Worm (Caenorhabditis elegans) whole organism, L2 larva: ENCODE results near the gene htp-1.
"Not testable (repeated sequence)": the region's sequence is repeated elsewhere in the genome, so short reads cannot be mapped to it uniquely, and the experiment has no call there.

ENCODE experiments used
- ama-1 ChIP-seq: fragments of 150-350 bp; optimal IDR thresholded peaks from 2 replicates; lab custom pipeline; 2018; ENCODE audit warnings: inconsistent platforms
- nhr-12 ChIP-seq: fragments of 150-350 bp; optimal IDR thresholded peaks from 2 replicates; lab custom pipeline; 2014; ENCODE audit warnings: missing biosample characterization, missing genetic modification characterization
- nhr-129 ChIP-seq: fragments of 150-350 bp; optimal IDR thresholded peaks from 2 replicates; lab custom pipeline; 2014; ENCODE audit warnings: missing biosample characterization, missing genetic modification characterization
- nhr-6 ChIP-seq: fragments of 150-350 bp; optimal IDR thresholded peaks from 2 replicates; lab custom pipeline; 2014; ENCODE audit warnings: missing biosample characterization, missing genetic modification characterization
- ztf-11 ChIP-seq: sonication (generic microtip); optimal IDR thresholded peaks from 2 replicates; lab custom pipeline; 2017; ENCODE audit warnings: missing biosample characterization, missing genetic modification characterization

DNA sequence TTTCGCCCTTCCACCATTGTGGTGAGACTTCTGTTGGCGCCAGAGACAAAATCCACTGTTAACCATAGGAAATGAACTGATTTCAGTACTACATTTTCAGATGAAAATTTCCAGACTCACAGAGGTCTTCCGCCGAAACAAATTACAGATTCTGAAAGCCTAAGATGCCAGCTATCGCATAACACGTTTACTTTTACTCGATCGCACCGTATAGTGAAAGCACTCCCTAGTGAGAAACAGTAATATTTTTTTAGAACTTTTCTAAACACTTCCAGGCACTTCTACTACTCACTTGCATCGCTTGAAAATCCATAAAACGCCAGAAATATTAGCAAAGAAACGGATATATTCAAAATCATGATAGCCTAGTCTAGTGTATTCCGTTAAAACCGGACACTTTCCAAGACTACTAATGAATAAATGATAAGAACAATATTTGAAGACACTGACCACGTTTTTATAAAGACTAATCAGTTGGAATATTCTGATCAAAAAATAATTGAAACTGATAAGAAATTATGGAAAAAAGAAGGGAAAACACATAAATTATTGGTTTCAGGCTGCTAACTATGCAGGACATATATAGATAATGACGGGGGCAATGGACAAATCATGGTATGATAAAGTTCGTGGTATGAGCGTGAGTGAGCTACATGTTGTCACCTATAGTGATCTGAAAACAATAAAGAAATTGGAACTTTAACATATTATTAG, 40.7 kb downstream of the htp-1 start, which contains the start of gene gba-4:
- TF ChIP-seq ztf-11 (tag; lab: Kevin White, UChicago); nhr-12 (tag; lab: Kevin White, UChicago); nhr-6; ama-1; nhr-129 (tag; lab: Kevin White, UChicago): not testable (repeated sequence)
